Fruit fly (Drosophila melanogaster) whole organism: Measurements from ENCODE around the gene CG46513.
"Not testable (repeated sequence)": the region's sequence is repeated elsewhere in the genome, so short reads cannot be mapped to it uniquely, and the experiment has no call there.

Experiments used
- CG8478 ChIP-seq: fragments of >200 bp; optimal IDR thresholded peaks from 2 replicates; lab custom pipeline; 2018; ENCODE audit warnings: inconsistent platforms
- pan ChIP-seq: fragments of >200 bp; optimal IDR thresholded peaks from 2 replicates; lab custom pipeline; 2017
- psq ChIP-seq: fragments of >200 bp; optimal IDR thresholded peaks from 2 replicates; lab custom pipeline; 2017

dm6 chrX:22212028-22212427, 20.0 kb downstream of the CG46513 start, which contains the start of gene CG46516:
- TF ChIP-seq CG8478, psq, pan (lab: Kevin White, UChicago): not testable (repeated sequence)
